Fruit fly (Drosophila melanogaster): ENCODE results near the gene Strump.

Gene Strump

DNA sequence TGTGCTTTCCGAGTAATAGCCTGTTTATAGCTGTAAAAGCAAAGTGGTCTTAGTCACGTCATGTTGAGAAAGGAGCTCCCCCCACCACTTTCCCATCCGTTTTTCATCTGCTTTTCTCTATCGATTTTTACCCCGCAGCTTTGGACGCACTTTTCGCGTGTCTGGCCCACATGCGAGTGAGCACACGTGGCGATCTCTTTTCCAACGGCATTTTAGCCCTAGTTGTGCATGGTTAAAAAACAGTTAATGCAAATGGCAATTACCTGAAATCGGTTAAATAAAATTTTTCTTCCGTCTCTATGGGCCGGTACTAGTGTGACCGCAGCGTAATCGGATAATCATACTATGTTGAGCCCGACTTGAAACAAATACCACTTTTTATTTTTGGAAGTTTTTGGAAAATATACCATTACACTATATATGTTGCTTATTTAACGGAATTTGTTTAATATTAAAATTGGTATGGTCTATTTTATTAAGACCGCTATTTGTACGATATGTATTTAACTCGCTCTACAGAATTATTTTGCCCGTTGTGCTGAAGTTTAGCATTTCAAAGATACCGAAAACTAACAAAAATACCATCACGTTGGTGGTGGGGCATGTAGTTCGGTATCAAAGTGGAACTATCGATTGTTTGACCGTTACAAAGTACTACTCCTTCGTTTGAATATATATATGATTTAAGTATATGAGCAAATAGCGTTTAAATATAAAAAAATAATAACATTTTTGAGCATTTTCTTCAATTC is 9.6 kb upstream of the Strump start, which contains the start of gene Zn72D (continued):
- TF ChIP-seq Poxn (GFP tag; IDR thresholded peaks at IDR 0.05), result no peak
- TF ChIP-seq CG10274 (GFP tag; optimal IDR thresholded peaks at IDR 0.05), result no peak
- no peak for TF ChIP-seq ap (GFP tag; IDR thresholded peaks at IDR 0.05)
- TF ChIP-seq CG17829 (tag; optimal IDR thresholded peaks at IDR 0.05), result no peak
- TF ChIP-seq CG5180 (GFP tag; optimal IDR thresholded peaks at IDR 0.05), result no peak
- TF ChIP-seq CHES-1-like (GFP tag; optimal IDR thresholded peaks at IDR 0.05), result no peak
- no peak for TF ChIP-seq MTF-1 (GFP tag; optimal IDR thresholded peaks at IDR 0.05; ENCODE audit: borderline replicate concordance)
- TF ChIP-seq CG10431 (GFP tag; optimal IDR thresholded peaks at IDR 0.05), result no peak
- TF ChIP-seq pzg (GFP tag; optimal IDR thresholded peaks at IDR 0.05), result peak; percentile 53
- TF ChIP-seq jing (GFP tag; optimal IDR thresholded peaks at IDR 0.05), result no peak
- TF ChIP-seq salm (tag; optimal IDR thresholded peaks at IDR 0.05), result no peak
- TF ChIP-seq fd64A (GFP tag; optimal IDR thresholded peaks at IDR 0.05), result no peak
- TF ChIP-seq CG13123 (GFP tag; optimal IDR thresholded peaks at IDR 0.05), result no peak
- TF ChIP-seq crp (GFP tag; optimal IDR thresholded peaks at IDR 0.05), result no peak
- no peak for TF ChIP-seq ewg (GFP tag; optimal IDR thresholded peaks at IDR 0.05)
- no peak for TF ChIP-seq dmrt99B (tag; optimal IDR thresholded peaks at IDR 0.05)
- TF ChIP-seq Jarid2 (GFP tag; optimal IDR thresholded peaks at IDR 0.05), result no peak
- TF ChIP-seq exex (tag; optimal IDR thresholded peaks at IDR 0.05), result no peak
- no peak for TF ChIP-seq CG17612 (GFP tag; IDR thresholded peaks at IDR 0.05)
- no peak for TF ChIP-seq sens-2 (GFP tag; IDR thresholded peaks at IDR 0.05)
- no peak for TF ChIP-seq CG17359 (tag; optimal IDR thresholded peaks at IDR 0.05)
- no peak for TF ChIP-seq tgo (GFP tag; IDR thresholded peaks at IDR 0.05)
- 0 out of 2 replicates have a peak, but pooled peaks have one; percentile 18 for TF ChIP-seq amos (GFP tag; IDR thresholded peaks at IDR 0.05; ENCODE audit: partially characterized antibody)
- no peak for TF ChIP-seq bab2 (GFP tag; optimal IDR thresholded peaks at IDR 0.05)
- no peak for TF ChIP-seq CG3407 (GFP tag; optimal IDR thresholded peaks at IDR 0.05)
- TF ChIP-seq nerfin-2 (GFP tag; IDR thresholded peaks at IDR 0.05; ENCODE audit: partially characterized antibody), result no peak
- peak; percentile 77 for TF ChIP-seq Myb (GFP tag; optimal IDR thresholded peaks at IDR 0.05)
- TF ChIP-seq Meics (GFP tag; optimal IDR thresholded peaks at IDR 0.05), result no peak
- TF ChIP-seq H2.0 (GFP tag; IDR thresholded peaks at IDR 0.05), result no peak
- TF ChIP-seq CG11456 (GFP tag; IDR thresholded peaks at IDR 0.05), result no peak
- peak; percentile 25 for TF ChIP-seq trem (tag; optimal IDR thresholded peaks at IDR 0.05)
- no peak for TF ChIP-seq rib (GFP tag; IDR thresholded peaks at IDR 0.05)
- no peak for TF ChIP-seq Ssrp (tag; optimal IDR thresholded peaks at IDR 0.05)
- TF ChIP-seq gfzf (GFP tag; optimal IDR thresholded peaks at IDR 0.05), result peak; percentile 70
- no peak for TF ChIP-seq HLH54F (GFP tag; optimal IDR thresholded peaks at IDR 0.05)
- no peak for TF ChIP-seq oc (tag; optimal IDR thresholded peaks at IDR 0.05)
- no peak for TF ChIP-seq Oli (tag; optimal IDR thresholded peaks at IDR 0.05)
- TF ChIP-seq CG11696 (GFP tag; IDR thresholded peaks at IDR 0.05), result no peak
- TF ChIP-seq ssp (GFP tag; IDR thresholded peaks at IDR 0.05), result no peak
- TF ChIP-seq jumu (GFP tag; optimal IDR thresholded peaks at IDR 0.05), result no peak
- no peak for TF ChIP-seq chif (GFP tag; optimal IDR thresholded peaks at IDR 0.05)
- no peak for TF ChIP-seq Side (GFP tag; optimal IDR thresholded peaks at IDR 0.05)
- no peak for TF ChIP-seq NFAT (GFP tag; IDR thresholded peaks at IDR 0.05)
- no peak for TF ChIP-seq Ravus (GFP tag; IDR thresholded peaks at IDR 0.05)
- TF ChIP-seq CG31441 (GFP tag; IDR thresholded peaks at IDR 0.05), result no peak
- TF ChIP-seq slbo (GFP tag; IDR thresholded peaks at IDR 0.05), result no peak
- 0 out of 2 replicates have a peak, but pooled peaks have one; percentile 18 for TF ChIP-seq E2f2 (GFP tag; IDR thresholded peaks at IDR 0.05)
- peak; percentile 49 for TF ChIP-seq Dref (GFP tag; IDR thresholded peaks at IDR 0.05)
- TF ChIP-seq Opbp (GFP tag; IDR thresholded peaks at IDR 0.05; ENCODE audit: partially characterized antibody), result peak; percentile 6; the same call in 2 of the 3 replicates
- no peak for TF ChIP-seq bigmax (GFP tag; optimal IDR thresholded peaks at IDR 0.05)
